Worm (Caenorhabditis elegans) whole organism, L1 larva: Measurements from ENCODE around the gene str-209.

Experiments
- egl-27 ChIP-seq, 2 experiments: fragments of 150-350 bp in 1 of 2; sonication (generic microtip); optimal IDR thresholded peaks; 3 replicates each; lab custom pipeline; 2017 to 2018; ENCODE audit warnings: missing biosample characterization in 2 of 2, missing genetic modification characterization in 2 of 2, missing genetic modification reagents in 2 of 2
- elt-2 ChIP-seq: sonication (generic microtip); optimal IDR thresholded peaks from 2 replicates; lab custom pipeline; 2016; ENCODE audit warnings: missing genetic modification characterization, mild to moderate bottlenecking, inconsistent platforms, missing compliant biosample characterization, missing genetic modification reagents
- lsy-2 ChIP-seq, 2 experiments: fragments of 150-350 bp; optimal IDR thresholded peaks; 2 replicates each; lab custom pipeline; 2014; ENCODE audit warnings: missing biosample characterization in 2 of 2, missing genetic modification characterization in 2 of 2
- mep-1 ChIP-seq: fragments of 150-350 bp; optimal IDR thresholded peaks from 2 replicates; lab custom pipeline; 2014; ENCODE audit warnings: missing biosample characterization, missing genetic modification characterization
- nhr-237 ChIP-seq: fragments of 150-350 bp; optimal IDR thresholded peaks from 2 replicates; lab custom pipeline; 2014; ENCODE audit warnings: missing biosample characterization, missing genetic modification characterization
- nhr-77 ChIP-seq: fragments of 150-350 bp; optimal IDR thresholded peaks from 2 replicates; lab custom pipeline; 2014; ENCODE audit warnings: missing biosample characterization, missing genetic modification characterization
- snpc-4 ChIP-seq: fragments of 150-350 bp; optimal IDR thresholded peaks from 2 replicates; lab custom pipeline; 2014; ENCODE audit warnings: missing biosample characterization, missing genetic modification characterization
- sox-4 ChIP-seq: sonication (generic microtip); optimal IDR thresholded peaks from 2 replicates; lab custom pipeline; 2016; ENCODE audit warnings: missing genetic modification characterization, missing compliant biosample characterization
- unc-30 ChIP-seq: sonication (generic microtip); optimal IDR thresholded peaks from 2 replicates; lab custom pipeline; 2017; ENCODE audit warnings: missing biosample characterization, missing genetic modification characterization
- vab-15 ChIP-seq: sonication (generic microtip); optimal IDR thresholded peaks from 2 replicates; lab custom pipeline; 2017; ENCODE audit warnings: missing genotype, mild to moderate bottlenecking, missing genetic modification characterization, missing compliant biosample characterization
- ztf-11 ChIP-seq, 2 experiments: sonication (generic microtip); optimal IDR thresholded peaks; 2 replicates each; lab custom pipeline; 2016 to 2017; ENCODE audit warnings: missing genetic modification characterization in 2 of 2, missing biosample characterization in 1 of 2, missing compliant biosample characterization in 1 of 2

- TF ChIP-seq mep-1 (tag; lab: Kevin White, UChicago) (no peak), snpc-4 (no peak), vab-15 (tag; lab: Kevin White, UChicago) (no peak), elt-2 (no peak), lsy-2 (tag; optimal IDR thresholded peaks at IDR 0.05; lab: Kevin White, UChicago) (no peak), egl-27 (tag; optimal IDR thresholded peaks at IDR 0.05; lab: Kevin White, UChicago) (no peak), nhr-237 (tag; lab: Kevin White, UChicago) (no peak), sox-4 (tag; lab: Kevin White, UChicago) (no peak), nhr-77 (no peak), ztf-11 (tag; optimal IDR thresholded peaks at IDR 0.05; lab: Kevin White, UChicago) (no peak), unc-30 (tag; lab: Kevin White, UChicago) (no peak)
Observed at ce11 chrV:4979060-4979459, 30.3 kb downstream of the str-209 start, which contains the start of gene srsx-11.
